Fruit fly (Drosophila melanogaster): ENCODE data around the gene Rad17.

dm6 chr3R:14652301-14652880 lies 10.6 kb downstream of the Rad17 start:
- TF ChIP-seq h (optimal IDR thresholded peaks at IDR 0.05) (no peak), insv (optimal IDR thresholded peaks at IDR 0.05) (no peak)

Measured in Kc167 (cell line).